Worm (Caenorhabditis elegans) whole organism, L2 larva: Measurements from ENCODE around the gene act-3.

Experiments used
- F13H6.1 ChIP-seq: sonication (generic microtip); optimal IDR thresholded peaks from 2 replicates; lab custom pipeline; 2016; ENCODE audit warnings: missing genetic modification characterization, missing compliant biosample characterization
- R02D3.7 ChIP-seq: fragments of 150-350 bp; optimal IDR thresholded peaks from 2 replicates; lab custom pipeline; 2014; ENCODE audit warnings: missing biosample characterization, missing genetic modification characterization
- Y55F3AM.14 ChIP-seq: fragments of 200-800 bp; sonication (Bioruptor generic); optimal IDR thresholded peaks from 2 replicates; lab custom pipeline; 2018; ENCODE audit warnings: mild to moderate bottlenecking, missing genetic modification characterization, missing compliant biosample characterization
- aly-2 ChIP-seq: fragments of 150-350 bp; optimal IDR thresholded peaks from 2 replicates; lab custom pipeline; 2014; ENCODE audit warnings: missing biosample characterization, missing genetic modification characterization
- blmp-1 ChIP-seq: sonication (generic microtip); optimal IDR thresholded peaks from 2 replicates; lab custom pipeline; 2017; ENCODE audit warnings: missing genetic modification characterization, mild to moderate bottlenecking, missing compliant biosample characterization, antibody characterized with exemption, moderate library complexity; ENCODE audit not compliant: insufficient read depth
- ceh-16 ChIP-seq: fragments of 150-350 bp; optimal IDR thresholded peaks from 2 replicates; lab custom pipeline; 2014; ENCODE audit warnings: missing biosample characterization, missing genetic modification characterization
- ceh-82 ChIP-seq: fragments of 150-350 bp; optimal IDR thresholded peaks from 2 replicates; lab custom pipeline; 2014; ENCODE audit warnings: missing biosample characterization, missing genetic modification characterization
- crh-2 ChIP-seq: sonication (generic microtip); optimal IDR thresholded peaks from 2 replicates; lab custom pipeline; 2017; ENCODE audit warnings: missing biosample characterization, missing genetic modification characterization
- dmd-4 ChIP-seq: sonication (generic microtip); optimal IDR thresholded peaks from 2 replicates; lab custom pipeline; 2017; ENCODE audit warnings: missing biosample characterization, missing genetic modification characterization
- egl-27 ChIP-seq: sonication (generic microtip); optimal IDR thresholded peaks from 3 replicates; lab custom pipeline; 2017; ENCODE audit warnings: missing biosample characterization, missing genetic modification reagents, missing genetic modification characterization
- elt-1 ChIP-seq: fragments of 150-350 bp; optimal IDR thresholded peaks from 2 replicates; lab custom pipeline; 2014; ENCODE audit warnings: missing biosample characterization, missing genetic modification characterization
- elt-3 ChIP-seq: sonication (generic microtip); optimal IDR thresholded peaks from 2 replicates; lab custom pipeline; 2017; ENCODE audit warnings: missing biosample characterization, missing genetic modification characterization
- fos-1 ChIP-seq: fragments of 150-350 bp; optimal IDR thresholded peaks from 2 replicates; lab custom pipeline; 2014; ENCODE audit warnings: missing biosample characterization, missing genetic modification characterization
- gmeb-1 ChIP-seq: fragments of 150-350 bp; optimal IDR thresholded peaks from 2 replicates; lab custom pipeline; 2014; ENCODE audit warnings: missing biosample characterization, missing genetic modification characterization
- lin-11 ChIP-seq: fragments of 150-350 bp; sonication (generic microtip); optimal IDR thresholded peaks from 2 replicates; lab custom pipeline; 2014; ENCODE audit warnings: missing biosample characterization, missing genetic modification characterization, inconsistent platforms, mixed read lengths
- lin-39 ChIP-seq: fragments of 150-350 bp; optimal IDR thresholded peaks from 2 replicates; lab custom pipeline; 2014; ENCODE audit warnings: missing biosample characterization, missing genetic modification reagents, missing genetic modification characterization
- lsy-2 ChIP-seq, 2 experiments: fragments of 150-350 bp in 1 of 2; sonication (generic microtip) in 1 of 2; optimal IDR thresholded peaks; 2 replicates each; lab custom pipeline; 2014 to 2017; ENCODE audit warnings: missing biosample characterization in 2 of 2, missing genetic modification characterization in 2 of 2
- mab-5 ChIP-seq: fragments of 150-350 bp; optimal IDR thresholded peaks from 2 replicates; lab custom pipeline; 2014; ENCODE audit warnings: missing biosample characterization, missing genetic modification characterization
- mbf-1 ChIP-seq: sonication (generic microtip); optimal IDR thresholded peaks from 2 replicates; lab custom pipeline; 2017; ENCODE audit warnings: missing biosample characterization, missing genetic modification characterization
- nhr-10 ChIP-seq: sonication (generic microtip); optimal IDR thresholded peaks from 2 replicates; lab custom pipeline; 2017; ENCODE audit warnings: missing biosample characterization, missing genetic modification characterization
- nhr-12 ChIP-seq: fragments of 150-350 bp; optimal IDR thresholded peaks from 2 replicates; lab custom pipeline; 2014; ENCODE audit warnings: missing biosample characterization, missing genetic modification characterization
- nhr-129 ChIP-seq: fragments of 150-350 bp; optimal IDR thresholded peaks from 2 replicates; lab custom pipeline; 2014; ENCODE audit warnings: missing biosample characterization, missing genetic modification characterization
- nhr-21 ChIP-seq: fragments of 150-350 bp; optimal IDR thresholded peaks from 2 replicates; lab custom pipeline; 2014; ENCODE audit warnings: missing biosample characterization, missing genetic modification characterization
- nhr-23 ChIP-seq: fragments of 150-350 bp; optimal IDR thresholded peaks from 2 replicates; lab custom pipeline; 2014; ENCODE audit warnings: missing biosample characterization, missing genetic modification reagents, missing genetic modification characterization
- nhr-237 ChIP-seq: fragments of 150-350 bp; optimal IDR thresholded peaks from 2 replicates; lab custom pipeline; 2014; ENCODE audit warnings: missing biosample characterization, missing genetic modification characterization
- nhr-25 ChIP-seq: fragments of 150-350 bp; sonication (generic microtip); optimal IDR thresholded peaks from 3 replicates; lab custom pipeline; 2014; ENCODE audit warnings: missing biosample characterization, missing genetic modification characterization
- nhr-6 ChIP-seq: fragments of 150-350 bp; optimal IDR thresholded peaks from 2 replicates; lab custom pipeline; 2014; ENCODE audit warnings: missing biosample characterization, missing genetic modification characterization
- nhr-77 ChIP-seq: fragments of 150-350 bp; optimal IDR thresholded peaks from 2 replicates; lab custom pipeline; 2014; ENCODE audit warnings: missing biosample characterization, missing genetic modification characterization
- sem-4 ChIP-seq: fragments of 150-350 bp; optimal IDR thresholded peaks from 2 replicates; lab custom pipeline; 2014; ENCODE audit warnings: missing biosample characterization, missing genetic modification reagents, missing genetic modification characterization
- skn-1 ChIP-seq: sonication (generic microtip); optimal IDR thresholded peaks from 2 replicates; lab custom pipeline; 2017; ENCODE audit warnings: missing biosample characterization, missing genetic modification characterization
- sma-3 ChIP-seq: sonication (generic microtip); optimal IDR thresholded peaks from 2 replicates; lab custom pipeline; 2016; ENCODE audit warnings: missing genetic modification reagents, missing genetic modification characterization, missing compliant biosample characterization
- sma-9 ChIP-seq, 2 experiments: fragments of 150-350 bp in 1 of 2; sonication (generic microtip) in 1 of 2; optimal IDR thresholded peaks; 2 replicates each; lab custom pipeline; 2014 to 2016; ENCODE audit warnings: missing genetic modification characterization in 2 of 2, mild to moderate bottlenecking in 1 of 2, missing biosample characterization in 1 of 2, missing compliant biosample characterization in 1 of 2, missing genetic modification reagents in 1 of 2, moderate library complexity in 1 of 2
- snpc-4 ChIP-seq: fragments of 150-350 bp; optimal IDR thresholded peaks from 2 replicates; lab custom pipeline; 2014; ENCODE audit warnings: missing biosample characterization, missing genetic modification characterization
- unc-39 ChIP-seq: fragments of 150-350 bp; optimal IDR thresholded peaks from 2 replicates; lab custom pipeline; 2014; ENCODE audit warnings: missing biosample characterization, missing genetic modification characterization
- unc-55 ChIP-seq: fragments of 150-350 bp; sonication (generic microtip); optimal IDR thresholded peaks from 3 replicates; lab custom pipeline; 2014; ENCODE audit warnings: missing biosample characterization, missing genetic modification reagents, missing genetic modification characterization
- unc-62 ChIP-seq: fragments of 150-350 bp; optimal IDR thresholded peaks from 2 replicates; lab custom pipeline; 2014; ENCODE audit warnings: missing biosample characterization, missing genetic modification reagents, missing genetic modification characterization
- zag-1 ChIP-seq: fragments of 150-350 bp; optimal IDR thresholded peaks from 2 replicates; lab custom pipeline; 2014; ENCODE audit warnings: missing biosample characterization, missing genetic modification characterization
- ztf-1 ChIP-seq: fragments of 200-800 bp; sonication (Bioruptor generic); conservative IDR thresholded peaks from 2 replicates; pipeline ENCODE4 v1.3.6; 2022; ENCODE audit warnings: missing genetic modification characterization, missing compliant biosample characterization
- ztf-11 ChIP-seq: sonication (generic microtip); optimal IDR thresholded peaks from 2 replicates; lab custom pipeline; 2017; ENCODE audit warnings: missing biosample characterization, missing genetic modification characterization
- ztf-4 ChIP-seq: fragments of 150-350 bp; optimal IDR thresholded peaks from 2 replicates; lab custom pipeline; 2014; ENCODE audit warnings: missing biosample characterization, missing genetic modification characterization

Gene act-3

ce11 chrV:11063115-11063514 is 11.2 kb downstream of the act-3 start, which contains the start of gene T04C12.9:
T04C12.9 (minus strand) TSS chrV:11063215.
- no peak for TF ChIP-seq Y55F3AM.14
- TF ChIP-seq unc-55 = peak; percentile 34
- TF ChIP-seq ceh-16 = no peak
- no peak for TF ChIP-seq ztf-4 (tag; lab: Kevin White, UChicago)
- TF ChIP-seq nhr-12 (tag; lab: Kevin White, UChicago) = no peak
- TF ChIP-seq ztf-11 = no peak
- TF ChIP-seq egl-27 (tag; lab: Kevin White, UChicago) = no peak

DNA sequence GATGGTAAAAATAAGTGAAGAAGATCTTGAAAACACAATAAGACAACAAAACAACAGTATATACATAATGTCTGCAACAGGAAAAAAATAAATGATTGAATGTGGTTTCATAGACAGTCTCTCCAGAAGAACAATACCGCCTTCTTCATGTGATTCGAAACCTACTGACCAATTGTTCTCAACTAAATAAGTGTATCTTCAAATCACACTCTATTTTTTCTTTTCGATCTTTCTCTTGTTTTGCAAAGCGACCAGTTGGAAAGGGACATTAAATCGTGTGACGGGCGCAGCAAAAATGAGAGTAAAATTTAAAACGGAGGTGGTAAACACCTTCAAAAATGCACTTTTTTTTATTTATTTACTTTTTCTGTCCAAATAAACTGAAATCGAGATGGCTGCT is 12.4 kb downstream of the act-3 start:
- peak; percentile 6 for TF ChIP-seq nhr-129 (tag; lab: Kevin White, UChicago)
- no peak for TF ChIP-seq lin-11 (tag; lab: Kevin White, UChicago)
- TF ChIP-seq elt-3 (tag; lab: Kevin White, UChicago) = no peak
- TF ChIP-seq nhr-25 (tag; lab: Kevin White, UChicago) = peak; percentile 23
- TF ChIP-seq ceh-82 (tag; lab: Kevin White, UChicago) = no peak
- TF ChIP-seq gmeb-1 (tag; lab: Kevin White, UChicago) = no peak

ce11 chrV:11060239-11060984 is 13.9 kb downstream of the act-3 start, which contains the start of gene T04C12.11:
T04C12.11 (minus strand) TSS chrV:11060289.
- no peak for TF ChIP-seq R02D3.7 (tag; lab: Kevin White, UChicago)
- TF ChIP-seq nhr-12 (tag; lab: Kevin White, UChicago) = no peak
- TF ChIP-seq skn-1 (tag; lab: Kevin White, UChicago) = no peak
- no peak for TF ChIP-seq sem-4 (tag; lab: Kevin White, UChicago)
- TF ChIP-seq ztf-11 = no peak
- no peak for TF ChIP-seq unc-62 (GFP tag; lab: Kevin White, UChicago)
- TF ChIP-seq unc-39 (tag; lab: Kevin White, UChicago) = no peak
- TF ChIP-seq nhr-237 (tag; lab: Kevin White, UChicago) = no peak
- peak; percentile 64 for TF ChIP-seq nhr-25 (tag; lab: Kevin White, UChicago)
- no peak for TF ChIP-seq elt-1 (tag; lab: Kevin White, UChicago)
- TF ChIP-seq lin-39 (tag; lab: Kevin White, UChicago) = no peak
- TF ChIP-seq nhr-10 = no peak
- peak; percentile 58 for TF ChIP-seq nhr-129 (tag; lab: Kevin White, UChicago)
- no peak for TF ChIP-seq aly-2
- TF ChIP-seq nhr-77 (tag; lab: Kevin White, UChicago) = no peak
- TF ChIP-seq sma-9 (GFP tag; optimal IDR thresholded peaks at IDR 0.05; lab: Kevin White, UChicago) = no peak
- no peak for TF ChIP-seq sma-9 (tag; optimal IDR thresholded peaks at IDR 0.05; lab: Kevin White, UChicago)
- TF ChIP-seq blmp-1 (tag; lab: Kevin White, UChicago) = peak; percentile 95
- no peak for TF ChIP-seq lsy-2 (tag; optimal IDR thresholded peaks at IDR 0.05; lab: Kevin White, UChicago)
- TF ChIP-seq nhr-6 (tag; lab: Kevin White, UChicago) = peak; percentile 13
- TF ChIP-seq zag-1 (tag; lab: Kevin White, UChicago) = no peak
- no peak for TF ChIP-seq nhr-21 (tag; lab: Kevin White, UChicago)
- TF ChIP-seq fos-1 = peak; percentile 12
- no peak for TF ChIP-seq unc-55
- no peak for TF ChIP-seq ztf-1
- no peak for TF ChIP-seq dmd-4 (tag; lab: Kevin White, UChicago)
- TF ChIP-seq snpc-4 (tag; lab: Kevin White, UChicago) = no peak
- no peak for TF ChIP-seq mbf-1 (tag; lab: Kevin White, UChicago)
- no peak for TF ChIP-seq gmeb-1 (tag; lab: Kevin White, UChicago)
- TF ChIP-seq nhr-23 = no peak
- TF ChIP-seq egl-27 (tag; lab: Kevin White, UChicago) = no peak
- TF ChIP-seq crh-2 (tag; lab: Kevin White, UChicago) = peak; percentile 69
- TF ChIP-seq F13H6.1 (tag; lab: Kevin White, UChicago) = no peak
- no peak for TF ChIP-seq mab-5
- no peak for TF ChIP-seq sma-3 (GFP tag; lab: Kevin White, UChicago)
